Fruit fly (Drosophila melanogaster): Measurements from ENCODE around the gene CG13896.

DNA sequence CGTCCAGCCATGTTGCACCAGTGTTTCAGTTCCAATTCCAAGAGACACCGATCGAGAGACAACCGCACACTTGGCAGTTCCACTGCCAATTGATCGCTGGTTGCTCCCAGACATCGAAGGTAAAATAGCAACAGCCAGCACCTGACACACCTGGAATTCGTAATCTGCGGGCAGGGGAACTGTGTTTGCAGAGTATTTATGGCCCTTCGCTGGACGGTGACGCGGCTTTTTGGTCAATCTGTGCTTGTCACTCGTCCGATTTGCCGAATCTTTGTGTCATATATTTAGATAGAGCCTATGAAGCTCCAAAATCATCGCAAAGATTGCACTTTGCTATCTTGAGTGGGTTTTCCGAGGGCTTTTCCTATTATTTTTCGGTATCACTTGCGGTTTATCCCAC, 23.8 kb downstream of the CG13896 start, which contains the start of gene hiro:
- TF ChIP-seq insv (optimal IDR thresholded peaks at IDR 0.05): no peak
- TF ChIP-seq psq (optimal IDR thresholded peaks at IDR 0.05): no peak
- no peak for TF ChIP-seq Myc (optimal IDR thresholded peaks at IDR 0.05)
